Worm (Caenorhabditis elegans) whole organism, L2 larva: ENCODE measurements around the gene Y105C5A.24.

Experiments used
- nhr-12 ChIP-seq: fragments of 150-350 bp; optimal IDR thresholded peaks from 2 replicates; lab custom pipeline; 2014; ENCODE audit warnings: missing biosample characterization, missing genetic modification characterization
- nhr-77 ChIP-seq: fragments of 150-350 bp; optimal IDR thresholded peaks from 2 replicates; lab custom pipeline; 2014; ENCODE audit warnings: missing biosample characterization, missing genetic modification characterization
- sma-9 ChIP-seq, 2 experiments: fragments of 150-350 bp in 1 of 2; sonication (generic microtip) in 1 of 2; optimal IDR thresholded peaks; 2 replicates each; lab custom pipeline; 2014 to 2016; ENCODE audit warnings: missing genetic modification characterization in 2 of 2, mild to moderate bottlenecking in 1 of 2, missing biosample characterization in 1 of 2, missing compliant biosample characterization in 1 of 2, missing genetic modification reagents in 1 of 2, moderate library complexity in 1 of 2

DNA sequence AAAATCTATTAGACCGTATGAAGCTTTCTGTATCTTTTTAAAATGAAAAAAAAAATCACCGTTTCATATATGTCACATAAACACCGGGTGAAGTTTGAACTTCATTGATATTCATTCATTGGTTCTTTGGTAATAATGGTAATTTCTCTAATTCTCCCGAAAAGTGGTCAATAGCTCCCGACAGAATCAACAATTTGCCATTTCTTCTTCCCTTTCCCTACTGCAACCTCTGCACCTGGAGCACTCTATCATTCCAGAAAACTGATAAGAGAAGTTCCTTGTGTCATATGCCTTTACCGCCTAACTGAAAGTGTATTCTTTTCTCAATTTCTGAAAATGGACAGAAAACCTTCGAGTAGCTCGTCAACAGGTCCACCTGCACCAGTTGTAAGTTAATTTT lies at the start of gene Y105C5A.24:
- TF ChIP-seq sma-9 (GFP tag; optimal IDR thresholded peaks at IDR 0.05; lab: Kevin White, UChicago) (no peak), sma-9 (tag; optimal IDR thresholded peaks at IDR 0.05; lab: Kevin White, UChicago) (no peak), nhr-12 (no peak), nhr-77 (tag; lab: Kevin White, UChicago) (no peak)
